Worm (Caenorhabditis elegans) whole organism, L4 larva: ENCODE results near the gene oac-8.

ENCODE experiments used
- F37D6.2 ChIP-seq: sonication (generic microtip); optimal IDR thresholded peaks from 2 replicates; lab custom pipeline; 2016; ENCODE audit warnings: mild to moderate bottlenecking, missing genetic modification characterization, missing compliant biosample characterization
- T20F7.1 ChIP-seq: fragments of 200-800 bp; sonication (Bioruptor generic); optimal IDR thresholded peaks from 2 replicates; lab custom pipeline; 2018; ENCODE audit warnings: mild to moderate bottlenecking, missing genetic modification characterization, missing compliant biosample characterization
- Y5F2A.4 ChIP-seq: fragments of 200-800 bp; sonication (Bioruptor generic); optimal IDR thresholded peaks from 2 replicates; lab custom pipeline; 2018; ENCODE audit warnings: mild to moderate bottlenecking, missing genetic modification characterization, missing compliant biosample characterization
- ZK337.2 ChIP-seq: fragments of 200-800 bp; sonication (Bioruptor generic); IDR thresholded peaks from 2 replicates; pipeline ENCODE4 v1.3.6; 2022; ENCODE audit warnings: missing genetic modification reagents, missing genetic modification characterization, missing compliant biosample characterization
- aha-1 ChIP-seq: fragments of 150-350 bp; peaks from one replicate; lab custom pipeline; 2014; ENCODE audit warnings: missing biosample characterization, missing genetic modification characterization
- ama-1 ChIP-seq: fragments of 150-350 bp; optimal IDR thresholded peaks from 2 replicates; lab custom pipeline; 2014; ENCODE audit warnings: inconsistent platforms, mixed read lengths
- arid-1 ChIP-seq: fragments of 200-800 bp; sonication (Bioruptor generic); conservative IDR thresholded peaks from 2 replicates; pipeline ENCODE4 v1.3.6; 2022; ENCODE audit warnings: missing genetic modification reagents, missing genetic modification characterization, missing compliant biosample characterization
- ceh-32 ChIP-seq: sonication (generic microtip); optimal IDR thresholded peaks from 2 replicates; lab custom pipeline; 2016; ENCODE audit warnings: mild to moderate bottlenecking, missing genetic modification characterization, missing compliant biosample characterization; ENCODE audit not compliant: poor library complexity
- ceh-62 ChIP-seq: sonication (generic microtip); optimal IDR thresholded peaks from 2 replicates; lab custom pipeline; 2017; ENCODE audit warnings: missing biosample characterization, missing genetic modification characterization
- ceh-82 ChIP-seq: sonication (generic microtip); optimal IDR thresholded peaks from 2 replicates; lab custom pipeline; 2017; ENCODE audit warnings: missing biosample characterization, missing genetic modification characterization
- ctbp-1 ChIP-seq: fragments of 200-800 bp; sonication (Bioruptor generic); IDR thresholded peaks from 2 replicates; pipeline ENCODE4 v1.3.6; 2022; ENCODE audit warnings: missing genetic modification reagents, missing genetic modification characterization, missing compliant biosample characterization
- daf-12 ChIP-seq: fragments of 150-350 bp; optimal IDR thresholded peaks from 2 replicates; lab custom pipeline; 2014; ENCODE audit warnings: missing biosample characterization, missing genetic modification reagents, missing genetic modification characterization
- daf-16 ChIP-seq, 3 experiments: sonication (generic microtip); optimal IDR thresholded peaks; 2 replicates each; lab custom pipeline; 2016 to 2017; ENCODE audit warnings: missing genetic modification characterization in 3 of 3, missing genetic modification reagents in 3 of 3, mild to moderate bottlenecking in 2 of 3, missing compliant biosample characterization in 2 of 3, missing biosample characterization in 1 of 3, moderate library complexity in 1 of 3
- daf-19 ChIP-seq: fragments of 200-800 bp; sonication (Bioruptor generic); conservative IDR thresholded peaks from 2 replicates; pipeline ENCODE4 v1.3.6; 2022; ENCODE audit warnings: missing genetic modification characterization, missing compliant biosample characterization
- dmd-6 ChIP-seq: fragments of 200-800 bp; sonication (Bioruptor generic); IDR thresholded peaks from 2 replicates; pipeline ENCODE4 v1.3.6; 2022; ENCODE audit warnings: missing genetic modification reagents, missing genetic modification characterization, missing compliant biosample characterization
- dpl-1 ChIP-seq: fragments of 150-350 bp; optimal IDR thresholded peaks from 2 replicates; lab custom pipeline; 2014; ENCODE audit warnings: missing biosample characterization, missing genetic modification reagents, missing genetic modification characterization
- duxl-1 ChIP-seq: sonication (generic microtip); optimal IDR thresholded peaks from 2 replicates; lab custom pipeline; 2016; ENCODE audit warnings: mild to moderate bottlenecking, missing genetic modification characterization, moderate library complexity, missing compliant biosample characterization; ENCODE audit not compliant: poor library complexity
- fos-1 ChIP-seq: fragments of 150-350 bp; optimal IDR thresholded peaks from 2 replicates; lab custom pipeline; 2014; ENCODE audit warnings: missing biosample characterization, missing genetic modification characterization
- gei-8 ChIP-seq: fragments of 200-800 bp; sonication (Bioruptor generic); optimal IDR thresholded peaks from 2 replicates; lab custom pipeline; 2018; ENCODE audit warnings: mild to moderate bottlenecking, missing genetic modification characterization, missing compliant biosample characterization
- hmg-1.1 ChIP-seq: fragments of 200-800 bp; sonication (Bioruptor generic); IDR thresholded peaks from 2 replicates; pipeline ENCODE4 v1.3.6; 2022; ENCODE audit warnings: missing genetic modification reagents, missing genetic modification characterization, missing compliant biosample characterization
- lin-1 ChIP-seq: fragments of 200-800 bp; sonication (Bioruptor generic); IDR thresholded peaks from 2 replicates; pipeline ENCODE4 v1.3.6; 2022; ENCODE audit warnings: missing genetic modification reagents, missing genetic modification characterization, missing compliant biosample characterization
- lin-29 ChIP-seq: fragments of 200-800 bp; sonication (Bioruptor generic); IDR thresholded peaks from 2 replicates; pipeline ENCODE4 v1.3.6; 2022; ENCODE audit warnings: missing genetic modification reagents, missing genetic modification characterization, missing compliant biosample characterization
- lin-38 ChIP-seq: fragments of 200-800 bp; sonication (Bioruptor generic); IDR thresholded peaks from 2 replicates; pipeline ENCODE4 v1.3.6; 2022; ENCODE audit warnings: missing genetic modification reagents, missing genetic modification characterization, missing compliant biosample characterization
- madf-9 ChIP-seq: fragments of 200-800 bp; sonication (Bioruptor generic); conservative IDR thresholded peaks from 2 replicates; pipeline ENCODE4 v1.3.6; 2022; ENCODE audit warnings: missing genetic modification reagents, missing genetic modification characterization, missing compliant biosample characterization
- mdl-1 ChIP-seq, 2 experiments: fragments of 150-350 bp in 1 of 2; sonication (generic microtip) in 1 of 2; optimal IDR thresholded peaks; 2 replicates each; lab custom pipeline; 2014 to 2017; ENCODE audit warnings: missing biosample characterization in 2 of 2, missing genetic modification characterization in 2 of 2
- mdt-29 ChIP-seq: fragments of 200-800 bp; sonication (Bioruptor generic); IDR thresholded peaks from 2 replicates; pipeline ENCODE4 v1.3.6; 2022; ENCODE audit warnings: missing genetic modification reagents, missing genetic modification characterization, missing compliant biosample characterization
- nhr-28 ChIP-seq: fragments of 150-350 bp; optimal IDR thresholded peaks from 2 replicates; lab custom pipeline; 2014; ENCODE audit warnings: missing biosample characterization, missing genetic modification characterization
- nhr-42 ChIP-seq: fragments of 200-800 bp; sonication (Bioruptor generic); IDR thresholded peaks from 2 replicates; pipeline ENCODE4 v1.3.6; 2022; ENCODE audit warnings: missing genetic modification characterization, missing compliant biosample characterization
- nhr-6 ChIP-seq: fragments of 150-350 bp; optimal IDR thresholded peaks from 2 replicates; lab custom pipeline; 2014; ENCODE audit warnings: missing biosample characterization, missing genetic modification characterization
- nhr-76 ChIP-seq: fragments of 150-350 bp; optimal IDR thresholded peaks from 2 replicates; lab custom pipeline; 2014; ENCODE audit warnings: missing biosample characterization, missing genetic modification characterization
- nhr-77 ChIP-seq: fragments of 150-350 bp; optimal IDR thresholded peaks from 2 replicates; lab custom pipeline; 2014; ENCODE audit warnings: missing biosample characterization, missing genetic modification characterization
- saeg-2 ChIP-seq: fragments of 200-800 bp; sonication (Bioruptor generic); IDR thresholded peaks from 2 replicates; pipeline ENCODE4 v1.3.6; 2022; ENCODE audit warnings: missing genetic modification reagents, missing genetic modification characterization, missing compliant biosample characterization
- skn-1 ChIP-seq: fragments of 150-350 bp; optimal IDR thresholded peaks from 2 replicates; lab custom pipeline; 2014; ENCODE audit warnings: missing biosample characterization, missing genetic modification characterization
- spr-3 ChIP-seq: fragments of 200-800 bp; sonication (Bioruptor generic); optimal IDR thresholded peaks from 2 replicates; lab custom pipeline; 2018; ENCODE audit warnings: mild to moderate bottlenecking, missing genetic modification characterization, missing compliant biosample characterization
- unc-62 ChIP-seq, 3 experiments: fragments of 150-350 bp in 1 of 3; sonication (generic microtip); optimal IDR thresholded peaks in 2 of 3; peaks in 1 of 3; 1 replicate in 1 of 3; 2 replicates in 2 of 3; lab custom pipeline; 2014 to 2017; ENCODE audit warnings: missing biosample characterization in 3 of 3, missing genetic modification characterization in 3 of 3, missing genetic modification reagents in 3 of 3, missing genotype in 1 of 3
- zip-11 ChIP-seq: fragments of 200-800 bp; sonication (Bioruptor generic); IDR thresholded peaks from 2 replicates; pipeline ENCODE4 v1.3.6; 2022; ENCODE audit warnings: missing genetic modification characterization, missing compliant biosample characterization

The oac-8 gene

ce11 chrIV:10606575-10607080 is 22.3 kb downstream of the oac-8 start, which contains the start of gene R09H10.3:
TSS of gene R09H10.3 (plus strand) at chrIV:10607030.
- TF ChIP-seq nhr-28 (tag; lab: Kevin White, UChicago): peak; percentile 14
- TF ChIP-seq madf-9 (GFP tag; lab: Robert Waterston, UW): no peak
- no peak for TF ChIP-seq nhr-77
- TF ChIP-seq Y5F2A.4 (GFP tag; lab: Kevin White, UChicago): no peak
- TF ChIP-seq aha-1: peak; percentile 45
- TF ChIP-seq fos-1 (tag; lab: Kevin White, UChicago): no peak
- no peak for TF ChIP-seq lin-29 (GFP tag; lab: Robert Waterston, UW)
- TF ChIP-seq spr-3 (GFP tag; lab: Kevin White, UChicago): no peak
- TF ChIP-seq daf-12: no peak
- TF ChIP-seq lin-38 (GFP tag; lab: Robert Waterston, UW): no peak
- no peak for TF ChIP-seq dpl-1 (GFP tag; lab: Kevin White, UChicago)
- TF ChIP-seq arid-1 (GFP tag; lab: Robert Waterston, UW): no peak
- TF ChIP-seq F37D6.2: no peak
- TF ChIP-seq hmg-1.1: no peak
- no peak for TF ChIP-seq daf-19
- peak in 1 of 2 experiments; percentile 21 for TF ChIP-seq mdl-1 (tag; optimal IDR thresholded peaks at IDR 0.05; lab: Kevin White, UChicago)
- no peak for TF ChIP-seq ZK337.2 (GFP tag; lab: Robert Waterston, UW)
- TF ChIP-seq ceh-82 (tag; lab: Kevin White, UChicago): no peak
- no peak for TF ChIP-seq ceh-62
- no peak for TF ChIP-seq daf-16 (GFP tag; optimal IDR thresholded peaks at IDR 0.05; lab: Kevin White, UChicago)
- peak; percentile 86 for TF ChIP-seq daf-16 (tag; optimal IDR thresholded peaks at IDR 0.05; lab: Kevin White, UChicago)
- TF ChIP-seq gei-8 (GFP tag; lab: Kevin White, UChicago): no peak
- TF ChIP-seq nhr-42 (GFP tag; lab: Robert Waterston, UW): no peak
- TF ChIP-seq ama-1 (lab: Kevin White, UChicago): no peak
- TF ChIP-seq lin-1 (GFP tag; lab: Robert Waterston, UW): no peak
- TF ChIP-seq mdt-29: no peak
- TF ChIP-seq T20F7.1 (GFP tag; lab: Kevin White, UChicago): no peak
- no peak; the same call in 1 of the 2 replicates for TF ChIP-seq dmd-6 (GFP tag; lab: Robert Waterston, UW)
- TF ChIP-seq saeg-2: no peak
- no peak for TF ChIP-seq duxl-1 (tag; lab: Kevin White, UChicago)

DNA sequence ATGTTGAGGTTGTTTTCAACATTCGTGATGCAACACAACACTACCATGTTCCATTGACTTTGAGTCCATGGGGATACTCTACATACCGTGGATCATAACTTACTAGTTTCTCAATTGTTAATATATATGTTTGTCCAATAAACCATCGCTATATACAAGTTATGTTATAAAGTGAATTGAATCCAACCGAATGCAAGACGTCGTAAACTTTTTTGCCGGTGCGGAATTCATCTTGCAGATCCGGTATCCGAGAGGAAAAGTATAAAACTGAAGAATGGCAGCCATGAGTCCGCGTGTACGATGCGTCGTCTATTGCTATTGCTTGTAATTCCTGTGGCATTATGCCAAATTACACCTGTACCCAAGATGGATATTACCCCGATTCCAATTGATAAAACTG is 23.9 kb downstream of the oac-8 start, which contains the start of gene R09H10.6:
R09H10.6 (plus strand) TSS at position 301 of the 400 bp plus-strand sequence.
- TF ChIP-seq skn-1 (tag; lab: Kevin White, UChicago): no peak
- peak in 1 of 2 experiments; percentile 63 for TF ChIP-seq unc-62 (GFP tag; optimal IDR thresholded peaks at IDR 0.05 in 1 of 2; lab: Kevin White, UChicago)
- no peak for TF ChIP-seq unc-62 (tag; optimal IDR thresholded peaks at IDR 0.05; lab: Kevin White, UChicago)

DNA sequence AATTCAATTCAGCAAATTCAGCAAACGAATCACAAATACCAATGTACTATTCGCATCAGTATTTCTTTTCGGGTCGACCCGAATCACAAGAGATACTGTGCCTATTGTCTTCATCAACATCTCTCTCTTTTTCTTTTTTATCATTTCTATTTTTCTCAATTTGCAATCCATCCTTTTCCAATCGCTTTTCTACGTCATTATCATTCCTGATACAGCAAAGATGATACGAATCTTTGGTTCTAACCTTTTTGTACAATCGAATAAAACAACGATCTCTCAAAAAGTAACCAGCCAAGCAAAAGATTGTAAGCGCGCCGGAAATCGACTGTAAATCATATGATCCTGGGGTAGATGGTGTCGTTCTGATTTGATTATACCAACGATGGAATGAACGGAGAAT is 25.6 kb downstream of the oac-8 start:
- TF ChIP-seq nhr-76: peak; percentile 39
- TF ChIP-seq nhr-28 (tag; lab: Kevin White, UChicago): peak; percentile 48
- no peak for TF ChIP-seq lin-1 (GFP tag; lab: Robert Waterston, UW)
- TF ChIP-seq dmd-6 (GFP tag; lab: Robert Waterston, UW): peak; percentile 11; the same call in 1 of the 2 replicates
- TF ChIP-seq ctbp-1: no peak
- TF ChIP-seq ceh-32 (tag; lab: Kevin White, UChicago): no peak

ce11 chrIV:10612281-10612680 is 27.9 kb downstream of the oac-8 start:
- TF ChIP-seq nhr-6 (no peak), daf-19 (no peak), daf-12 (no peak), unc-62 (GFP tag; optimal IDR thresholded peaks at IDR 0.05 in 1 of 2; lab: Kevin White, UChicago) (no peak), unc-62 (tag; optimal IDR thresholded peaks at IDR 0.05; lab: Kevin White, UChicago) (no peak), ceh-62 (no peak), daf-16 (GFP tag; optimal IDR thresholded peaks at IDR 0.05; lab: Kevin White, UChicago) (no peak), daf-16 (tag; optimal IDR thresholded peaks at IDR 0.05; lab: Kevin White, UChicago) (no peak), zip-11 (GFP tag; lab: Robert Waterston, UW) (no peak)
- TF ChIP-seq, all 104 proteins: peak for 0
